Worm (Caenorhabditis elegans) whole organism, L4 larva: ENCODE results near the gene ZK673.1.

Experiments
- F10B5.3 ChIP-seq: sonication (generic microtip); optimal IDR thresholded peaks from 2 replicates; lab custom pipeline; 2016; ENCODE audit warnings: mild to moderate bottlenecking, missing genetic modification characterization, missing compliant biosample characterization
- F26F4.8 ChIP-seq: fragments of 200-800 bp; sonication (Bioruptor generic); conservative IDR thresholded peaks from 2 replicates; pipeline ENCODE4 v1.3.6; 2022; ENCODE audit warnings: missing genetic modification characterization, missing compliant biosample characterization
- F44E2.7 ChIP-seq: fragments of 200-800 bp; sonication (Bioruptor generic); IDR thresholded peaks from 2 replicates; pipeline ENCODE4 v2.1.2; 2022; ENCODE audit warnings: missing genetic modification characterization, missing compliant biosample characterization
- F49E8.2 ChIP-seq: sonication (generic microtip); optimal IDR thresholded peaks from 2 replicates; lab custom pipeline; 2016; ENCODE audit warnings: missing compliant biosample characterization, mild to moderate bottlenecking, missing genetic modification characterization, borderline replicate concordance
- R02D3.7 ChIP-seq: fragments of 150-350 bp; sonication (generic microtip); optimal IDR thresholded peaks from 3 replicates; lab custom pipeline; 2014; ENCODE audit warnings: missing biosample characterization, missing genetic modification characterization
- T20F7.1 ChIP-seq: fragments of 200-800 bp; sonication (Bioruptor generic); optimal IDR thresholded peaks from 2 replicates; lab custom pipeline; 2018; ENCODE audit warnings: mild to moderate bottlenecking, missing genetic modification characterization, missing compliant biosample characterization
- Y48G9A.11 ChIP-seq: fragments of 200-800 bp; sonication (Bioruptor generic); IDR thresholded peaks from 2 replicates; pipeline ENCODE4 v1.3.6; 2022; ENCODE audit warnings: missing genetic modification reagents, missing genetic modification characterization, missing compliant biosample characterization
- ZK546.5 ChIP-seq, 2 experiments: sonication (generic microtip); optimal IDR thresholded peaks; 2 replicates each; lab custom pipeline; 2017; ENCODE audit warnings: missing biosample characterization in 2 of 2, missing genetic modification characterization in 2 of 2
- aly-2 ChIP-seq: sonication (generic microtip); optimal IDR thresholded peaks from 2 replicates; lab custom pipeline; 2018; ENCODE audit warnings: missing biosample characterization, missing genetic modification characterization
- ama-1 ChIP-seq: fragments of 150-350 bp; optimal IDR thresholded peaks from 2 replicates; lab custom pipeline; 2014; ENCODE audit warnings: inconsistent platforms, mixed read lengths
- arid-1 ChIP-seq: fragments of 200-800 bp; sonication (Bioruptor generic); conservative IDR thresholded peaks from 2 replicates; pipeline ENCODE4 v1.3.6; 2022; ENCODE audit warnings: missing genetic modification reagents, missing genetic modification characterization, missing compliant biosample characterization
- ceh-28 ChIP-seq: fragments of 150-350 bp; optimal IDR thresholded peaks from 2 replicates; lab custom pipeline; 2014; ENCODE audit warnings: missing biosample characterization, missing genetic modification reagents, missing genetic modification characterization
- ceh-32 ChIP-seq: sonication (generic microtip); optimal IDR thresholded peaks from 2 replicates; lab custom pipeline; 2016; ENCODE audit warnings: mild to moderate bottlenecking, missing genetic modification characterization, missing compliant biosample characterization; ENCODE audit not compliant: poor library complexity
- ceh-44 ChIP-seq: fragments of 200-800 bp; sonication (Bioruptor generic); IDR thresholded peaks from 2 replicates; pipeline ENCODE4 v1.3.6; 2022; ENCODE audit warnings: missing genetic modification reagents, missing genetic modification characterization, missing compliant biosample characterization
- ceh-62 ChIP-seq: sonication (generic microtip); optimal IDR thresholded peaks from 2 replicates; lab custom pipeline; 2017; ENCODE audit warnings: missing biosample characterization, missing genetic modification characterization
- ceh-82 ChIP-seq: sonication (generic microtip); optimal IDR thresholded peaks from 2 replicates; lab custom pipeline; 2017; ENCODE audit warnings: missing biosample characterization, missing genetic modification characterization
- ces-1 ChIP-seq: fragments of 150-350 bp; sonication (generic microtip); optimal IDR thresholded peaks from 4 replicates; lab custom pipeline; 2014; ENCODE audit warnings: missing biosample characterization, missing genetic modification reagents, missing genetic modification characterization
- cey-2 ChIP-seq: sonication (generic microtip); optimal IDR thresholded peaks from 3 replicates; lab custom pipeline; 2017; ENCODE audit warnings: missing genetic modification characterization, mild to moderate bottlenecking, missing compliant biosample characterization, antibody characterized with exemption, borderline replicate concordance; ENCODE audit not compliant: insufficient read depth
- ctbp-1 ChIP-seq: fragments of 200-800 bp; sonication (Bioruptor generic); IDR thresholded peaks from 2 replicates; pipeline ENCODE4 v1.3.6; 2022; ENCODE audit warnings: missing genetic modification reagents, missing genetic modification characterization, missing compliant biosample characterization
- daf-12 ChIP-seq: fragments of 150-350 bp; optimal IDR thresholded peaks from 2 replicates; lab custom pipeline; 2014; ENCODE audit warnings: missing biosample characterization, missing genetic modification reagents, missing genetic modification characterization
- daf-16 ChIP-seq, 3 experiments: sonication (generic microtip); optimal IDR thresholded peaks; 2 replicates each; lab custom pipeline; 2016 to 2017; ENCODE audit warnings: missing genetic modification characterization in 3 of 3, missing genetic modification reagents in 3 of 3, mild to moderate bottlenecking in 2 of 3, missing compliant biosample characterization in 2 of 3, missing biosample characterization in 1 of 3, moderate library complexity in 1 of 3
- dmd-6 ChIP-seq: fragments of 200-800 bp; sonication (Bioruptor generic); IDR thresholded peaks from 2 replicates; pipeline ENCODE4 v1.3.6; 2022; ENCODE audit warnings: missing genetic modification reagents, missing genetic modification characterization, missing compliant biosample characterization
- dpl-1 ChIP-seq: fragments of 150-350 bp; optimal IDR thresholded peaks from 2 replicates; lab custom pipeline; 2014; ENCODE audit warnings: missing biosample characterization, missing genetic modification reagents, missing genetic modification characterization
- fkh-10 ChIP-seq: fragments of 150-350 bp; optimal IDR thresholded peaks from 2 replicates; lab custom pipeline; 2014; ENCODE audit warnings: missing biosample characterization, missing genetic modification reagents, missing genetic modification characterization
- hif-1 ChIP-seq, 2 experiments: sonication (generic microtip); optimal IDR thresholded peaks; 2 replicates each; lab custom pipeline; 2016 to 2017; ENCODE audit warnings: missing compliant biosample characterization in 2 of 2, missing genetic modification characterization in 2 of 2, missing genetic modification reagents in 2 of 2, missing genotype in 2 of 2, mild to moderate bottlenecking in 1 of 2
- hlh-11 ChIP-seq: fragments of 200-800 bp; sonication (Bioruptor generic); optimal IDR thresholded peaks from 2 replicates; lab custom pipeline; 2018; ENCODE audit warnings: mild to moderate bottlenecking, missing genetic modification characterization, missing compliant biosample characterization
- hlh-30 ChIP-seq: sonication (generic microtip); optimal IDR thresholded peaks from 2 replicates; lab custom pipeline; 2017; ENCODE audit warnings: antibody characterized with exemption, mild to moderate bottlenecking, missing genetic modification characterization, missing compliant biosample characterization; ENCODE audit not compliant: insufficient read depth
- hmg-1.1 ChIP-seq: fragments of 200-800 bp; sonication (Bioruptor generic); IDR thresholded peaks from 2 replicates; pipeline ENCODE4 v1.3.6; 2022; ENCODE audit warnings: missing genetic modification reagents, missing genetic modification characterization, missing compliant biosample characterization
- lin-1 ChIP-seq: fragments of 200-800 bp; sonication (Bioruptor generic); IDR thresholded peaks from 2 replicates; pipeline ENCODE4 v1.3.6; 2022; ENCODE audit warnings: missing genetic modification reagents, missing genetic modification characterization, missing compliant biosample characterization
- lin-38 ChIP-seq: fragments of 200-800 bp; sonication (Bioruptor generic); IDR thresholded peaks from 2 replicates; pipeline ENCODE4 v1.3.6; 2022; ENCODE audit warnings: missing genetic modification reagents, missing genetic modification characterization, missing compliant biosample characterization
- lsy-2 ChIP-seq, 2 experiments: fragments of 150-350 bp in 1 of 2; sonication (generic microtip) in 1 of 2; optimal IDR thresholded peaks; 2 replicates each; lab custom pipeline; 2014 to 2017; ENCODE audit warnings: missing biosample characterization in 2 of 2, missing genetic modification characterization in 2 of 2
- madf-5 ChIP-seq, 2 experiments: fragments of 200-800 bp; sonication (Bioruptor generic); IDR thresholded peaks; 2 replicates each; pipeline ENCODE4 v1.3.6; 2022; ENCODE audit warnings: missing compliant biosample characterization in 2 of 2, missing genetic modification characterization in 2 of 2
- mep-1 ChIP-seq: fragments of 150-350 bp; sonication (generic microtip); optimal IDR thresholded peaks from 3 replicates; lab custom pipeline; 2014; ENCODE audit warnings: missing biosample characterization, missing genetic modification characterization
- mxl-2 ChIP-seq: fragments of 200-800 bp; sonication (Bioruptor generic); conservative IDR thresholded peaks from 2 replicates; pipeline ENCODE4 v1.3.6; 2022; ENCODE audit warnings: missing genetic modification reagents, missing genetic modification characterization, missing compliant biosample characterization
- mxl-3 ChIP-seq: fragments of 200-800 bp; sonication (Bioruptor generic); optimal IDR thresholded peaks from 2 replicates; lab custom pipeline; 2018; ENCODE audit warnings: mild to moderate bottlenecking, missing genetic modification characterization, missing compliant biosample characterization
- nhr-11 ChIP-seq: fragments of 150-350 bp; optimal IDR thresholded peaks from 2 replicates; lab custom pipeline; 2014; ENCODE audit warnings: missing biosample characterization, missing genetic modification characterization
- nhr-28 ChIP-seq: fragments of 150-350 bp; optimal IDR thresholded peaks from 2 replicates; lab custom pipeline; 2014; ENCODE audit warnings: missing biosample characterization, missing genetic modification characterization
- nhr-41 ChIP-seq: fragments of 200-800 bp; sonication (Bioruptor generic); IDR thresholded peaks from 2 replicates; pipeline ENCODE4 v1.3.6; 2022; ENCODE audit warnings: missing genetic modification reagents, missing genetic modification characterization, missing compliant biosample characterization
- nhr-42 ChIP-seq: fragments of 200-800 bp; sonication (Bioruptor generic); IDR thresholded peaks from 2 replicates; pipeline ENCODE4 v1.3.6; 2022; ENCODE audit warnings: missing genetic modification characterization, missing compliant biosample characterization
- nhr-77 ChIP-seq: fragments of 150-350 bp; optimal IDR thresholded peaks from 2 replicates; lab custom pipeline; 2014; ENCODE audit warnings: missing biosample characterization, missing genetic modification characterization
- pha-4 ChIP-seq, 2 experiments: fragments of 150-350 bp in 1 of 2; fragments of 200-800 bp in 1 of 2; sonication (Bioruptor generic) in 1 of 2; IDR thresholded peaks in 1 of 2; optimal IDR thresholded peaks in 1 of 2; 2 replicates each; pipeline versions ENCODE4 v1.3.6 to Lab custom; 2014 to 2022; ENCODE audit warnings: missing genetic modification characterization in 2 of 2, missing genetic modification reagents in 2 of 2, missing biosample characterization in 1 of 2, missing compliant biosample characterization in 1 of 2
- php-3 ChIP-seq: fragments of 200-800 bp; sonication (Bioruptor generic); IDR thresholded peaks from 2 replicates; pipeline ENCODE4 v1.3.6; 2022; ENCODE audit warnings: missing genetic modification reagents, missing genetic modification characterization, missing compliant biosample characterization
- saeg-2 ChIP-seq: fragments of 200-800 bp; sonication (Bioruptor generic); IDR thresholded peaks from 2 replicates; pipeline ENCODE4 v1.3.6; 2022; ENCODE audit warnings: missing genetic modification reagents, missing genetic modification characterization, missing compliant biosample characterization
- skn-1 ChIP-seq: fragments of 150-350 bp; optimal IDR thresholded peaks from 2 replicates; lab custom pipeline; 2014; ENCODE audit warnings: missing biosample characterization, missing genetic modification characterization
- snpc-4 ChIP-seq: fragments of 150-350 bp; optimal IDR thresholded peaks from 2 replicates; lab custom pipeline; 2014; ENCODE audit warnings: missing biosample characterization, missing genetic modification characterization
- spr-1 ChIP-seq: sonication (generic microtip); optimal IDR thresholded peaks from 2 replicates; lab custom pipeline; 2016; ENCODE audit warnings: mild to moderate bottlenecking, missing genetic modification characterization, missing compliant biosample characterization
- spr-3 ChIP-seq: fragments of 200-800 bp; sonication (Bioruptor generic); optimal IDR thresholded peaks from 2 replicates; lab custom pipeline; 2018; ENCODE audit warnings: mild to moderate bottlenecking, missing genetic modification characterization, missing compliant biosample characterization
- unc-39 ChIP-seq: sonication (generic microtip); optimal IDR thresholded peaks from 2 replicates; lab custom pipeline; 2017; ENCODE audit warnings: missing biosample characterization, missing genetic modification characterization
- unc-62 ChIP-seq, 3 experiments: fragments of 150-350 bp in 1 of 3; sonication (generic microtip); optimal IDR thresholded peaks in 2 of 3; peaks in 1 of 3; 1 replicate in 1 of 3; 2 replicates in 2 of 3; lab custom pipeline; 2014 to 2017; ENCODE audit warnings: missing biosample characterization in 3 of 3, missing genetic modification characterization in 3 of 3, missing genetic modification reagents in 3 of 3, missing genotype in 1 of 3
- vab-7 ChIP-seq: fragments of 200-800 bp; sonication (Bioruptor generic); IDR thresholded peaks from 2 replicates; pipeline ENCODE4 v1.3.6; 2022; ENCODE audit warnings: missing genetic modification reagents, missing genetic modification characterization, missing compliant biosample characterization

Gene ZK673.1

ce11 chrII:10450335-10450734 is 7.4 kb downstream of the ZK673.1 start (continued):
- TF ChIP-seq nhr-28 (no peak), ceh-28 (tag; lab: Kevin White, UChicago) (no peak), mep-1 (peak; percentile 68), vab-7 (GFP tag; lab: Robert Waterston, UW) (no peak), ceh-44 (no peak), daf-16 (GFP tag; optimal IDR thresholded peaks at IDR 0.05; lab: Kevin White, UChicago) (no peak), daf-16 (tag; optimal IDR thresholded peaks at IDR 0.05; lab: Kevin White, UChicago) (peak; percentile 8), F44E2.7 (no peak), dmd-6 (GFP tag; lab: Robert Waterston, UW) (no peak), unc-39 (tag; lab: Kevin White, UChicago) (no peak), spr-1 (tag; lab: Kevin White, UChicago) (no peak), R02D3.7 (tag; lab: Kevin White, UChicago) (no peak), nhr-42 (GFP tag; lab: Robert Waterston, UW) (no peak), ctbp-1 (GFP tag; lab: Robert Waterston, UW) (no peak), ceh-82 (tag; lab: Kevin White, UChicago) (no peak), pha-4 (GFP tag; IDR thresholded peaks at IDR 0.05; lab: Robert Waterston, UW) (no peak), pha-4 (tag; optimal IDR thresholded peaks at IDR 0.05; lab: Kevin White, UChicago) (no peak), aly-2 (no peak), F49E8.2 (no peak), F26F4.8 (GFP tag; lab: Robert Waterston, UW) (no peak), T20F7.1 (GFP tag; lab: Kevin White, UChicago) (no peak), ZK546.5 (tag; optimal IDR thresholded peaks at IDR 0.05; lab: Kevin White, UChicago) (no peak), unc-62 (GFP tag; optimal IDR thresholded peaks at IDR 0.05 in 1 of 2; lab: Kevin White, UChicago) (no peak), unc-62 (tag; optimal IDR thresholded peaks at IDR 0.05; lab: Kevin White, UChicago) (no peak), ceh-62 (tag; lab: Kevin White, UChicago) (no peak), F10B5.3 (tag; lab: Kevin White, UChicago) (no peak), spr-3 (GFP tag; lab: Kevin White, UChicago) (no peak), nhr-41 (no peak; the same call in 1 of the 2 replicates), hlh-30 (tag; lab: Kevin White, UChicago) (peak; percentile 31), cey-2 (no peak), arid-1 (GFP tag; lab: Robert Waterston, UW) (no peak), nhr-77 (tag; lab: Kevin White, UChicago) (no peak), mxl-2 (GFP tag; lab: Robert Waterston, UW) (no peak), ceh-32 (tag; lab: Kevin White, UChicago) (no peak), lin-1 (no peak), Y48G9A.11 (GFP tag; lab: Robert Waterston, UW) (0 out of 2 replicates have a peak, but pooled peaks have one; percentile 25), snpc-4 (tag; lab: Kevin White, UChicago) (no peak), mxl-3 (GFP tag; lab: Kevin White, UChicago) (no peak), nhr-11 (tag; lab: Kevin White, UChicago) (peak; percentile 44), hlh-11 (no peak), php-3 (GFP tag; lab: Robert Waterston, UW) (no peak), dpl-1 (no peak), saeg-2 (GFP tag; lab: Robert Waterston, UW) (no peak), hif-1 (tag; optimal IDR thresholded peaks at IDR 0.05; lab: Kevin White, UChicago) (no peak), lin-38 (peak; percentile 72), hmg-1.1 (GFP tag; lab: Robert Waterston, UW) (no peak), daf-12 (tag; lab: Kevin White, UChicago) (no peak), skn-1 (tag; lab: Kevin White, UChicago) (no peak), ces-1 (GFP tag; lab: Kevin White, UChicago) (no peak), ama-1 (lab: Kevin White, UChicago) (peak; percentile 56), madf-5 (GFP tag; IDR thresholded peaks at IDR 0.05; lab: Robert Waterston, UW) (no peak), lsy-2 (tag; optimal IDR thresholded peaks at IDR 0.05; lab: Kevin White, UChicago) (peak in 1 of 2 experiments; percentile 31), fkh-10 (GFP tag; lab: Kevin White, UChicago) (no peak)
